Fruit fly (Drosophila melanogaster) whole organism, prepupa: ENCODE data around the gene sa.

Source experiments
- Blimp-1 ChIP-seq: fragments of 200-800 bp; sonication (Bioruptor generic); optimal IDR thresholded peaks from 3 replicates; lab custom pipeline; 2017; ENCODE audit warnings: missing biosample characterization, missing genetic modification characterization, mild to moderate bottlenecking, moderate library complexity, missing genetic modification reagents
- CG10669 ChIP-seq: fragments of 200-800 bp; sonication (Bioruptor generic); optimal IDR thresholded peaks from 3 replicates; lab custom pipeline; 2018; ENCODE audit warnings: missing biosample characterization, mild to moderate bottlenecking, missing genetic modification characterization, moderate library complexity
- CG11294 ChIP-seq: fragments of 200-800 bp; sonication (Bioruptor generic); IDR thresholded peaks from 2 replicates; pipeline ENCODE4 v1.3.6; 2022; ENCODE audit warnings: missing biosample characterization, missing genetic modification characterization
- CG11902 ChIP-seq: fragments of 200-800 bp; sonication (Bioruptor generic); optimal IDR thresholded peaks from 3 replicates; lab custom pipeline; 2016; ENCODE audit warnings: missing biosample characterization, missing genetic modification characterization
- CG15336 ChIP-seq: fragments of 200-800 bp; sonication (Bioruptor generic); IDR thresholded peaks from 2 replicates; pipeline ENCODE4 v1.3.6; 2022; ENCODE audit warnings: missing biosample characterization, missing genetic modification characterization
- CG1621 ChIP-seq: fragments of 200-800 bp; sonication (Bioruptor generic); optimal IDR thresholded peaks from 3 replicates; lab custom pipeline; 2018; ENCODE audit warnings: missing biosample characterization, mild to moderate bottlenecking, missing genetic modification characterization
- CG16779 ChIP-seq: fragments of 200-800 bp; sonication (Bioruptor generic); optimal IDR thresholded peaks from 3 replicates; lab custom pipeline; 2017; ENCODE audit warnings: missing biosample characterization, mild to moderate bottlenecking, missing genetic modification characterization
- CG34406 ChIP-seq: fragments of 200-800 bp; sonication (Bioruptor generic); optimal IDR thresholded peaks from 3 replicates; lab custom pipeline; 2016; ENCODE audit warnings: missing biosample characterization, missing genetic modification characterization
- CG3919 ChIP-seq: fragments of 200-800 bp; sonication (Bioruptor generic); optimal IDR thresholded peaks from 3 replicates; lab custom pipeline; 2016; ENCODE audit warnings: missing biosample characterization, missing genetic modification characterization
- CG4318 ChIP-seq: fragments of 200-800 bp; sonication (Bioruptor generic); optimal IDR thresholded peaks from 3 replicates; lab custom pipeline; 2017; ENCODE audit warnings: missing biosample characterization, mild to moderate bottlenecking, missing genetic modification characterization
- CG6163 ChIP-seq: fragments of 200-800 bp; sonication (Bioruptor generic); IDR thresholded peaks from 3 replicates; pipeline ENCODE4 v1.3.6; 2022; ENCODE audit warnings: missing biosample characterization, missing genetic modification characterization
- CG6276 ChIP-seq: fragments of 200-800 bp; sonication (Bioruptor generic); optimal IDR thresholded peaks from 2 replicates; lab custom pipeline; 2017; ENCODE audit warnings: missing biosample characterization, mild to moderate bottlenecking, missing genetic modification characterization
- CG8119 ChIP-seq: fragments of 200-800 bp; sonication (Bioruptor generic); IDR thresholded peaks from 3 replicates; pipeline ENCODE4 v1.3.6; 2022; ENCODE audit warnings: missing biosample characterization, missing genetic modification characterization
- CG8632 ChIP-seq: fragments of 200-800 bp; sonication (Bioruptor generic); optimal IDR thresholded peaks from 3 replicates; lab custom pipeline; 2016; ENCODE audit warnings: missing biosample characterization, missing genetic modification characterization
- Eip78C ChIP-seq: fragments of 200-800 bp; sonication (Bioruptor generic); peaks from one replicate; lab custom pipeline; 2016; ENCODE audit warnings: missing biosample characterization, missing genetic modification characterization
- Eip93F ChIP-seq: fragments of 200-800 bp; sonication (Bioruptor generic); optimal IDR thresholded peaks from 2 replicates; lab custom pipeline; 2016; ENCODE audit warnings: missing biosample characterization, mild to moderate bottlenecking, missing genetic modification characterization
- Ets21C ChIP-seq: fragments of 200-800 bp; sonication (Bioruptor generic); optimal IDR thresholded peaks from 3 replicates; lab custom pipeline; 2016; ENCODE audit warnings: missing biosample characterization, missing genetic modification characterization
- Ets96B ChIP-seq: fragments of 200-800 bp; optimal IDR thresholded peaks from 2 replicates; lab custom pipeline; 2019; ENCODE audit warnings: missing biosample characterization, mild to moderate bottlenecking, missing genetic modification characterization, moderate library complexity
- Hr38 ChIP-seq: sonication (Bioruptor generic); optimal IDR thresholded peaks from 2 replicates; lab custom pipeline; 2016; ENCODE audit warnings: missing biosample characterization, missing genetic modification characterization
- Hr4 ChIP-seq: fragments of 200-800 bp; sonication (Bioruptor generic); optimal IDR thresholded peaks from 3 replicates; lab custom pipeline; 2016; ENCODE audit warnings: missing biosample characterization, missing genetic modification characterization
- Lpt ChIP-seq: fragments of 200-800 bp; sonication (Bioruptor generic); optimal IDR thresholded peaks from 3 replicates; lab custom pipeline; 2016; ENCODE audit warnings: missing biosample characterization, missing genetic modification characterization
- Met ChIP-seq: fragments of 200-800 bp; sonication (Bioruptor generic); optimal IDR thresholded peaks from 3 replicates; lab custom pipeline; 2016; ENCODE audit warnings: missing biosample characterization, missing genetic modification characterization
- OdsH ChIP-seq: fragments of 200-800 bp; sonication (Bioruptor generic); optimal IDR thresholded peaks from 3 replicates; lab custom pipeline; 2016; ENCODE audit warnings: missing biosample characterization, missing genetic modification characterization
- Smox ChIP-seq: fragments of 200-800 bp; sonication (Bioruptor generic); optimal IDR thresholded peaks from 3 replicates; lab custom pipeline; 2016; ENCODE audit warnings: missing biosample characterization, missing genetic modification characterization
- Sox14 ChIP-seq: fragments of 200-800 bp; sonication (Bioruptor generic); optimal IDR thresholded peaks from 3 replicates; lab custom pipeline; 2016; ENCODE audit warnings: missing biosample characterization, missing genetic modification characterization
- Sox15 ChIP-seq: fragments of 200-800 bp; sonication (Bioruptor generic); optimal IDR thresholded peaks from 3 replicates; lab custom pipeline; 2016; ENCODE audit warnings: missing biosample characterization, missing genetic modification characterization
- achi ChIP-seq: fragments of 200-800 bp; sonication (Bioruptor generic); optimal IDR thresholded peaks from 3 replicates; lab custom pipeline; 2016; ENCODE audit warnings: missing biosample characterization, missing genetic modification characterization
- acj6 ChIP-seq: fragments of 200-800 bp; sonication (Bioruptor generic); optimal IDR thresholded peaks from 3 replicates; lab custom pipeline; 2016; ENCODE audit warnings: missing biosample characterization, missing genetic modification characterization
- cyc ChIP-seq: fragments of 200-800 bp; sonication (Bioruptor generic); optimal IDR thresholded peaks from 3 replicates; lab custom pipeline; 2016; ENCODE audit warnings: missing biosample characterization, missing genetic modification characterization
- eg ChIP-seq: fragments of 200-800 bp; sonication (Bioruptor generic); IDR thresholded peaks from 3 replicates; pipeline ENCODE4 v1.3.6; 2022; ENCODE audit warnings: missing biosample characterization, missing genetic modification characterization
- esn ChIP-seq: fragments of 200-800 bp; sonication (Bioruptor generic); optimal IDR thresholded peaks from 2 replicates; lab custom pipeline; 2016; ENCODE audit warnings: missing biosample characterization, mild to moderate bottlenecking, missing genetic modification characterization, moderate library complexity
- fkh ChIP-seq: fragments of 200-800 bp; sonication (Bioruptor generic); optimal IDR thresholded peaks from 3 replicates; lab custom pipeline; 2017; ENCODE audit warnings: missing biosample characterization, mild to moderate bottlenecking, missing genetic modification characterization, moderate library complexity
- lz ChIP-seq: fragments of 200-800 bp; sonication (Bioruptor generic); optimal IDR thresholded peaks from 3 replicates; lab custom pipeline; 2016; ENCODE audit warnings: missing biosample characterization, missing genetic modification characterization
- net ChIP-seq: fragments of 200-800 bp; sonication (Bioruptor generic); optimal IDR thresholded peaks from 3 replicates; lab custom pipeline; 2016; ENCODE audit warnings: missing biosample characterization, missing genetic modification characterization
- pdm3 ChIP-seq: fragments of 200-800 bp; sonication (Bioruptor generic); optimal IDR thresholded peaks from 3 replicates; lab custom pipeline; 2016; ENCODE audit warnings: missing biosample characterization, missing genetic modification characterization
- spab ChIP-seq: fragments of 200-800 bp; sonication (Bioruptor generic); optimal IDR thresholded peaks from 2 replicates; lab custom pipeline; 2017; ENCODE audit warnings: missing biosample characterization, mild to moderate bottlenecking, missing genetic modification characterization, missing genetic modification reagents
- ss ChIP-seq, 2 experiments: fragments of 200-800 bp; sonication (Bioruptor generic); optimal IDR thresholded peaks; 2 replicates in 1 of 2; 3 replicates in 1 of 2; lab custom pipeline; 2017 to 2018; ENCODE audit warnings: mild to moderate bottlenecking in 2 of 2, missing biosample characterization in 2 of 2, missing genetic modification characterization in 2 of 2, moderate library complexity in 1 of 2
- svp ChIP-seq: fragments of 200-800 bp; sonication (Bioruptor generic); peaks from one replicate; lab custom pipeline; 2016; ENCODE audit warnings: missing biosample characterization, missing genetic modification characterization

The sa gene

DNA sequence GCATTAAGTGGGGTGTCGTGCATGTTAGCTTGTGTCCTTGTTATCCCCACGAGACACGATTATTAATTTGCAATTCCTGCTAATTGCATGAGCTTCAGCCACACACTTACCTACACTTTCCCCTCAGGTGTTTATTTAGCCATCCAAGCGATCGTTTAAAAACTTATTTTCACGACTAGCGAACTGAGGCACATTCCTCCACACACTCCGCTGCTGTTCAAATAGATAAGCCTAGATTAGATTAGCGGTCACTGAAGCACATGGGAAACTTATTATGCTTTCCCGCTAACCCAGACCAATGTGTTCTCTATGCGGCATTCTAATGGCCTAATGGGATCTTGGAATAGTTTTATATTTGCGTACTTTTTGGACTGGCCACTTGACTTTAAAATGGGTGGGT is 19.6 kb downstream of the sa start:
- TF ChIP-seq svp (GFP tag; lab: Kevin White, UChicago) (no peak), Hr38 (GFP tag; lab: Kevin White, UChicago) (no peak), fkh (GFP tag; lab: Kevin White, UChicago) (peak; percentile 56)

DNA sequence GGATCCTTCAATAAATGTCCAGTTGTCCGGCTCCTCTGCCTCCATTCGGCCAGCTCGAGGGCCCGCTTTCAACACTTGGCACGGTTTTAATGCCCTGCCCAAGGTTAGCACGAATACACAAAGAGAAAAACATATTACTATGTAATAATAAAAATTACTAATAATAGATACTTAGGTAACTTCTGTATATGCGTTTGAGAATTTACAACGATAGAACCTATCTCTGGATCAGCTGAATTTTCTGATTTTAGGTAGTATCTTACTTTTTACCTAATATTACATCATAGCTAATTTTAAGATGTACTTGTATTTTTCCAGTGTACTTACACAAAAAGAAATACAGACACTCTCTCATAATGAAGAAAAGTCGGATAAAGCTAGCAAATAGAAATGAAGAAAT is 20.8 kb downstream of the sa start:
- TF ChIP-seq Hr4 (no peak), pdm3 (GFP tag; lab: Kevin White, UChicago) (no peak), CG34406 (no peak), lz (GFP tag; lab: Kevin White, UChicago) (peak; percentile 10), Ets96B (tag; lab: Kevin White, UChicago) (no peak), CG11294 (GFP tag; lab: Robert Waterston, UW) (no peak), Ets21C (no peak), CG15336 (GFP tag; lab: Robert Waterston, UW) (no peak), CG6276 (GFP tag; lab: Kevin White, UChicago) (no peak), spab (GFP tag; lab: Kevin White, UChicago) (no peak), eg (peak; percentile 23; the same call in 1 of the 3 replicates), ss (GFP tag; optimal IDR thresholded peaks at IDR 0.05; lab: Kevin White, UChicago) (no peak), Sox14 (no peak), CG8119 (GFP tag; lab: Robert Waterston, UW) (no peak), Eip93F (GFP tag; lab: Kevin White, UChicago) (no peak), Eip78C (GFP tag; lab: Kevin White, UChicago) (peak; percentile 53), Blimp-1 (no peak), CG3919 (GFP tag; lab: Kevin White, UChicago) (no peak), OdsH (GFP tag; lab: Kevin White, UChicago) (peak; percentile 16), net (GFP tag; lab: Kevin White, UChicago) (no peak), CG11902 (GFP tag; lab: Kevin White, UChicago) (no peak), Smox (GFP tag; lab: Kevin White, UChicago) (no peak), CG16779 (tag; lab: Kevin White, UChicago) (no peak), CG8632 (GFP tag; lab: Kevin White, UChicago) (peak; percentile 9), fkh (GFP tag; lab: Kevin White, UChicago) (no peak), CG6163 (GFP tag; lab: Robert Waterston, UW) (no peak), Met (peak; percentile 31), svp (GFP tag; lab: Kevin White, UChicago) (peak; percentile 63), cyc (GFP tag; lab: Kevin White, UChicago) (peak; percentile 2), CG10669 (GFP tag; lab: Kevin White, UChicago) (no peak), Hr38 (GFP tag; lab: Kevin White, UChicago) (no peak), Lpt (no peak), CG1621 (tag; lab: Kevin White, UChicago) (no peak), achi (GFP tag; lab: Kevin White, UChicago) (peak; percentile 9), esn (GFP tag; lab: Kevin White, UChicago) (peak; percentile 41), acj6 (GFP tag; lab: Kevin White, UChicago) (peak; percentile 22), CG4318 (GFP tag; lab: Kevin White, UChicago) (no peak)

dm6 chr3L:21383440-21383839 is 23.1 kb downstream of the sa start:
- no peak for TF ChIP-seq CG16779 (tag; lab: Kevin White, UChicago)
- no peak for TF ChIP-seq CG6163 (GFP tag; lab: Robert Waterston, UW)
- TF ChIP-seq Eip78C (GFP tag; lab: Kevin White, UChicago), result peak; percentile 6
- peak; percentile 17 for TF ChIP-seq svp (GFP tag; lab: Kevin White, UChicago)
- no peak for TF ChIP-seq Sox15
- TF ChIP-seq CG11294 (GFP tag; lab: Robert Waterston, UW), result no peak
